Fruit fly (Drosophila melanogaster) whole organism, embryonic: Measurements from ENCODE around the gene stv.

Experiments
- ATbp ChIP-seq: fragments of 200-800 bp; sonication (Bioruptor generic); optimal IDR thresholded peaks from 2 replicates; lab custom pipeline; 2017; ENCODE audit warnings: missing biosample characterization, mild to moderate bottlenecking, missing genetic modification characterization, missing genetic modification reagents
- CG11456 ChIP-seq: fragments of 200-800 bp; sonication (Bioruptor generic); IDR thresholded peaks from 3 replicates; pipeline ENCODE4 v1.3.6; 2022; ENCODE audit warnings: missing biosample characterization, missing genetic modification characterization
- CG12155 ChIP-seq: fragments of 200-800 bp; sonication (Bioruptor generic); optimal IDR thresholded peaks from 3 replicates; lab custom pipeline; 2016; ENCODE audit warnings: missing biosample characterization, missing genetic modification characterization
- CG12236 ChIP-seq: fragments of 200-800 bp; sonication (Bioruptor generic); optimal IDR thresholded peaks from 2 replicates; lab custom pipeline; 2016; ENCODE audit warnings: missing biosample characterization, missing genetic modification characterization
- CG13424 ChIP-seq: fragments of 200-800 bp; sonication (Bioruptor generic); optimal IDR thresholded peaks from 2 replicates; lab custom pipeline; 2019; ENCODE audit warnings: missing biosample characterization, mild to moderate bottlenecking, missing genetic modification characterization, moderate library complexity
- CG14965 ChIP-seq: fragments of 200-800 bp; sonication (Bioruptor generic); optimal IDR thresholded peaks from 2 replicates; lab custom pipeline; 2016; ENCODE audit warnings: missing biosample characterization, missing genetic modification characterization, borderline replicate concordance
- CG16815 ChIP-seq: fragments of 200-800 bp; sonication (Bioruptor generic); optimal IDR thresholded peaks from 3 replicates; lab custom pipeline; 2017; ENCODE audit warnings: missing biosample characterization, mild to moderate bottlenecking, missing genetic modification characterization
- CG17359 ChIP-seq: fragments of 200-800 bp; sonication (Bioruptor generic); optimal IDR thresholded peaks from 3 replicates; lab custom pipeline; 2018; ENCODE audit warnings: missing biosample characterization, mild to moderate bottlenecking, missing genetic modification characterization, moderate library complexity
- CG17802 ChIP-seq: fragments of 200-800 bp; sonication (Bioruptor generic); optimal IDR thresholded peaks from 2 replicates; lab custom pipeline; 2018; ENCODE audit warnings: missing biosample characterization, mild to moderate bottlenecking, missing genetic modification characterization, moderate library complexity
- CG1832 ChIP-seq: fragments of 200-800 bp; sonication (Bioruptor generic); optimal IDR thresholded peaks from 2 replicates; lab custom pipeline; 2017; ENCODE audit warnings: missing biosample characterization, mild to moderate bottlenecking, missing genetic modification characterization, inconsistent platforms
- CG2116 ChIP-seq: fragments of 200-800 bp; sonication (Bioruptor generic); optimal IDR thresholded peaks from 3 replicates; lab custom pipeline; 2018; ENCODE audit warnings: missing biosample characterization, mild to moderate bottlenecking, missing genetic modification characterization
- CG32772 ChIP-seq: fragments of 200-800 bp; sonication (Bioruptor generic); IDR thresholded peaks from 2 replicates; pipeline ENCODE4 v1.3.6; 2022; ENCODE audit warnings: missing biosample characterization, missing genetic modification characterization
- CG34224 ChIP-seq: fragments of 200-800 bp; sonication (Bioruptor generic); IDR thresholded peaks from 3 replicates; pipeline ENCODE4 v1.3.6; 2022; ENCODE audit warnings: missing biosample characterization, missing genetic modification characterization; ENCODE audit not compliant: partially characterized antibody
- CG4707 ChIP-seq: fragments of 200-800 bp; sonication (Bioruptor generic); optimal IDR thresholded peaks from 2 replicates; lab custom pipeline; 2018; ENCODE audit warnings: missing biosample characterization, mild to moderate bottlenecking, missing genetic modification characterization, moderate library complexity
- CG6175 ChIP-seq: fragments of 200-800 bp; sonication (Bioruptor generic); IDR thresholded peaks from 3 replicates; pipeline ENCODE4 v1.3.6; 2022; ENCODE audit warnings: missing biosample characterization, missing genetic modification characterization
- CHES-1-like ChIP-seq: fragments of 200-800 bp; sonication (Bioruptor generic); optimal IDR thresholded peaks from 2 replicates; lab custom pipeline; 2016; ENCODE audit warnings: missing biosample characterization, missing genetic modification characterization
- Dref ChIP-seq: fragments of 200-800 bp; sonication (Bioruptor generic); IDR thresholded peaks from 2 replicates; pipeline ENCODE4 v1.3.6; 2022; ENCODE audit warnings: missing biosample characterization, missing genetic modification characterization
- E2f2 ChIP-seq: fragments of 200-800 bp; sonication (Bioruptor generic); IDR thresholded peaks from 2 replicates; pipeline ENCODE4 v1.3.6; 2022; ENCODE audit warnings: missing biosample characterization, missing genetic modification characterization
- Fer3 ChIP-seq: fragments of 200-800 bp; sonication (Bioruptor generic); optimal IDR thresholded peaks from 2 replicates; lab custom pipeline; 2018; ENCODE audit warnings: missing biosample characterization, mild to moderate bottlenecking, missing genetic modification characterization, moderate library complexity
- Gsc ChIP-seq: fragments of 200-800 bp; sonication (Bioruptor generic); IDR thresholded peaks from 2 replicates; pipeline ENCODE4 v1.3.6; 2022; ENCODE audit warnings: missing biosample characterization, missing genetic modification characterization
- Hr39 ChIP-seq: fragments of >200 bp; optimal IDR thresholded peaks from 2 replicates; lab custom pipeline; 2017
- Jarid2 ChIP-seq: fragments of 200-800 bp; sonication (Bioruptor generic); optimal IDR thresholded peaks from 3 replicates; lab custom pipeline; 2017; ENCODE audit warnings: mild to moderate bottlenecking, missing biosample characterization, missing genetic modification reagents, missing genetic modification characterization
- Myb ChIP-seq: fragments of 200-800 bp; sonication (Bioruptor generic); optimal IDR thresholded peaks from 2 replicates; lab custom pipeline; 2016; ENCODE audit warnings: missing biosample characterization, missing genetic modification characterization
- Nf-YA ChIP-seq: fragments of 200-800 bp; sonication (Bioruptor generic); IDR thresholded peaks from 2 replicates; pipeline ENCODE4 v1.3.6; 2022; ENCODE audit warnings: missing biosample characterization, missing genetic modification characterization
- Nf-YC ChIP-seq: fragments of 200-800 bp; optimal IDR thresholded peaks from 3 replicates; lab custom pipeline; 2019; ENCODE audit warnings: missing biosample characterization, mild to moderate bottlenecking, missing genetic modification characterization, moderate library complexity
- NfI ChIP-seq: fragments of 200-800 bp; sonication (Bioruptor generic); optimal IDR thresholded peaks from 3 replicates; lab custom pipeline; 2018; ENCODE audit warnings: missing biosample characterization, mild to moderate bottlenecking, missing genetic modification characterization, moderate library complexity
- Oaz ChIP-seq: fragments of 200-800 bp; sonication (Bioruptor generic); IDR thresholded peaks from 2 replicates; pipeline ENCODE4 v1.3.6; 2022; ENCODE audit warnings: missing biosample characterization, missing genetic modification characterization
- Poxn ChIP-seq: fragments of 200-800 bp; sonication (Bioruptor generic); IDR thresholded peaks from 2 replicates; pipeline ENCODE4 v1.3.6; 2022; ENCODE audit warnings: missing biosample characterization, missing genetic modification characterization
- Xrp1 ChIP-seq: fragments of 200-800 bp; sonication (Bioruptor generic); IDR thresholded peaks from 2 replicates; pipeline ENCODE4 v1.3.6; 2022; ENCODE audit warnings: missing biosample characterization, missing genetic modification characterization
- ab ChIP-seq: fragments of 200-800 bp; sonication (Bioruptor generic); optimal IDR thresholded peaks from 2 replicates; lab custom pipeline; 2016; ENCODE audit warnings: missing biosample characterization, missing genetic modification characterization
- abd-A ChIP-seq: fragments of 200-800 bp; sonication (Bioruptor generic); optimal IDR thresholded peaks from 3 replicates; lab custom pipeline; 2019; ENCODE audit warnings: missing biosample characterization, mild to moderate bottlenecking, missing genetic modification characterization, moderate library complexity
- aop ChIP-seq: fragments of 200-800 bp; sonication (Bioruptor generic); IDR thresholded peaks from 2 replicates; pipeline ENCODE4 v1.3.6; 2022; ENCODE audit warnings: missing biosample characterization, missing genetic modification characterization
- bcd ChIP-seq: fragments of 200-800 bp; sonication (Bioruptor generic); optimal IDR thresholded peaks from 2 replicates; lab custom pipeline; 2017; ENCODE audit warnings: missing biosample characterization, mild to moderate bottlenecking, missing genetic modification characterization
- bowl ChIP-seq: fragments of 200-800 bp; sonication (Bioruptor generic); IDR thresholded peaks from 2 replicates; pipeline ENCODE4 v1.3.6; 2022; ENCODE audit warnings: missing biosample characterization, missing genetic modification characterization
- emc ChIP-seq: fragments of 200-800 bp; sonication (Bioruptor generic); optimal IDR thresholded peaks from 2 replicates; lab custom pipeline; 2016; ENCODE audit warnings: missing biosample characterization, missing genetic modification characterization
- ems ChIP-seq: fragments of 200-800 bp; sonication (Bioruptor generic); optimal IDR thresholded peaks from 3 replicates; lab custom pipeline; 2016; ENCODE audit warnings: missing biosample characterization, missing genetic modification characterization
- en ChIP-seq: fragments of 200-800 bp; sonication (Bioruptor generic); optimal IDR thresholded peaks from 2 replicates; lab custom pipeline; 2016; ENCODE audit warnings: missing biosample characterization, missing genetic modification characterization
- eve ChIP-seq, 2 experiments: fragments of >200 bp; optimal IDR thresholded peaks; 2 replicates each; lab custom pipeline; 2017; ENCODE audit warnings: missing biosample characterization in 2 of 2, missing genetic modification characterization in 2 of 2
- fd3F ChIP-seq: fragments of 200-800 bp; sonication (Bioruptor generic); optimal IDR thresholded peaks from 2 replicates; lab custom pipeline; 2018; ENCODE audit warnings: missing biosample characterization, mild to moderate bottlenecking, missing genetic modification characterization, moderate library complexity
- fd96Cb ChIP-seq: fragments of 200-800 bp; sonication (Bioruptor generic); optimal IDR thresholded peaks from 2 replicates; lab custom pipeline; 2018; ENCODE audit warnings: missing biosample characterization, mild to moderate bottlenecking, missing genetic modification characterization, moderate library complexity
- fru ChIP-seq: fragments of >200 bp; optimal IDR thresholded peaks from 2 replicates; lab custom pipeline; 2017
- gce ChIP-seq: fragments of 200-800 bp; sonication (Bioruptor generic); IDR thresholded peaks from 3 replicates; pipeline ENCODE4 v1.3.6; 2022; ENCODE audit warnings: missing biosample characterization, missing genetic modification characterization
- inv ChIP-seq: fragments of 200-800 bp; sonication (Bioruptor generic); IDR thresholded peaks from 2 replicates; pipeline ENCODE4 v1.3.6; 2022; ENCODE audit warnings: missing biosample characterization, missing genetic modification characterization; ENCODE audit not compliant: partially characterized antibody
- klu ChIP-seq: fragments of 200-800 bp; sonication (Bioruptor generic); IDR thresholded peaks from 2 replicates; pipeline ENCODE4 v1.3.6; 2022; ENCODE audit warnings: missing biosample characterization, missing genetic modification characterization
- nerfin-2 ChIP-seq: fragments of 200-800 bp; sonication (Bioruptor generic); IDR thresholded peaks from 2 replicates; pipeline ENCODE4 v1.3.6; 2022; ENCODE audit warnings: missing biosample characterization, missing genetic modification characterization; ENCODE audit not compliant: partially characterized antibody
- nmo ChIP-seq: fragments of 200-800 bp; sonication (Bioruptor generic); optimal IDR thresholded peaks from 2 replicates; lab custom pipeline; 2018; ENCODE audit warnings: missing biosample characterization, mild to moderate bottlenecking, missing genetic modification characterization, moderate library complexity
- peb ChIP-seq: fragments of 200-800 bp; sonication (Bioruptor generic); IDR thresholded peaks from 2 replicates; pipeline ENCODE4 v1.3.6; 2022; ENCODE audit warnings: missing biosample characterization, missing genetic modification characterization
- scrt ChIP-seq: fragments of 200-800 bp; sonication (Bioruptor generic); optimal IDR thresholded peaks from 2 replicates; lab custom pipeline; 2018; ENCODE audit warnings: missing biosample characterization, mild to moderate bottlenecking, missing genetic modification characterization, moderate library complexity
- stwl ChIP-seq: fragments of 200-800 bp; sonication (Bioruptor generic); optimal IDR thresholded peaks from 3 replicates; lab custom pipeline; 2018; ENCODE audit warnings: missing biosample characterization, mild to moderate bottlenecking, missing genetic modification characterization, moderate library complexity
- tin ChIP-seq: fragments of 200-800 bp; sonication (Bioruptor generic); optimal IDR thresholded peaks from 3 replicates; lab custom pipeline; 2016; ENCODE audit warnings: missing biosample characterization, missing genetic modification characterization
- tio ChIP-seq: fragments of 200-800 bp; sonication (Bioruptor generic); optimal IDR thresholded peaks from 2 replicates; lab custom pipeline; 2017; ENCODE audit warnings: missing biosample characterization, missing genetic modification characterization, inconsistent platforms
- tx ChIP-seq: fragments of 200-800 bp; sonication (Bioruptor generic); optimal IDR thresholded peaks from 2 replicates; lab custom pipeline; 2016; ENCODE audit warnings: missing biosample characterization, missing genetic modification characterization
- vnd ChIP-seq: fragments of 200-800 bp; sonication (Bioruptor generic); IDR thresholded peaks from 3 replicates; pipeline ENCODE4 v1.3.6; 2022; ENCODE audit warnings: missing biosample characterization, missing genetic modification characterization; ENCODE audit not compliant: partially characterized antibody

The stv gene

DNA sequence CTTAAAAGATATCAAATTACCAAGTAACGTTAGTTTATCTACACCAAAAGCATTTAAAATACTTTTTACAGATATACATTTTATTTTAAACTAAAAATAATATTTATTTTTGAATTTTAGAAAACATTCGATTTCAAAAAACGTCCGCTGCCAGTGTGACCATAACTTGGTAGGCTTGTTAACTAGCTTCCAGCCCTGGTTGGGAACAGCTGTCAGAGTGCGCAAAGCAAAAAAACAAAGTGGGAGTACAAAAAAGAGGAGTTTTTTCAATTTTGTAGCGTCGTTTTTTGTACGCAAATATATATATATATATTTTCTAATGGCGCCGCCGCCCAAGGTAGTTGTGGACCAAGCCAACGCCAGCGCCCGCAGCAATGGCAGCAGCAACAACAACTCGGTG is 34.9 kb upstream of the stv start, which contains the start of gene cmb (continued):
- TF ChIP-seq CG12155 (GFP tag; lab: Kevin White, UChicago) (no peak), fd3F (GFP tag; lab: Kevin White, UChicago) (no peak), Fer3 (tag; lab: Kevin White, UChicago) (no peak), nerfin-2 (no peak), CG34224 (GFP tag; lab: Robert Waterston, UW) (no peak), vnd (no peak), stwl (peak; percentile 89), scrt (GFP tag; lab: Kevin White, UChicago) (no peak), gce (no peak), ATbp (GFP tag; lab: Kevin White, UChicago) (no peak), fru (lab: Kevin White, UChicago) (no peak), NfI (GFP tag; lab: Kevin White, UChicago) (no peak), CG2116 (GFP tag; lab: Kevin White, UChicago) (peak; percentile 18), Gsc (GFP tag; lab: Robert Waterston, UW) (no peak), E2f2 (peak; percentile 83), bcd (no peak), inv (GFP tag; lab: Robert Waterston, UW) (no peak), en (GFP tag; lab: Kevin White, UChicago) (no peak), fd96Cb (tag; lab: Kevin White, UChicago) (no peak), aop (no peak), Nf-YC (tag; lab: Kevin White, UChicago) (no peak), CG13424 (tag; lab: Kevin White, UChicago) (no peak), CG14965 (GFP tag; lab: Kevin White, UChicago) (no peak), CG17802 (tag; lab: Kevin White, UChicago) (no peak), eve (GFP tag; optimal IDR thresholded peaks at IDR 0.05; lab: Kevin White, UChicago) (no peak), Hr39 (lab: Kevin White, UChicago) (no peak), Nf-YA (GFP tag; lab: Robert Waterston, UW) (no peak), bowl (GFP tag; lab: Robert Waterston, UW) (no peak), ab (GFP tag; lab: Kevin White, UChicago) (no peak), Myb (GFP tag; lab: Kevin White, UChicago) (peak; percentile 35), CG17359 (tag; lab: Kevin White, UChicago) (no peak), emc (GFP tag; lab: Kevin White, UChicago) (no peak), Dref (GFP tag; lab: Robert Waterston, UW) (0 out of 2 replicates have a peak, but pooled peaks have one; percentile 22), CG11456 (GFP tag; lab: Robert Waterston, UW) (no peak), Xrp1 (no peak), klu (GFP tag; lab: Robert Waterston, UW) (no peak), CG32772 (GFP tag; lab: Robert Waterston, UW) (no peak), Poxn (GFP tag; lab: Robert Waterston, UW) (no peak), CHES-1-like (GFP tag; lab: Kevin White, UChicago) (no peak), Oaz (GFP tag; lab: Robert Waterston, UW) (no peak), abd-A (tag; lab: Kevin White, UChicago) (no peak), peb (GFP tag; lab: Robert Waterston, UW) (no peak), CG6175 (GFP tag; lab: Robert Waterston, UW) (no peak), tx (GFP tag; lab: Kevin White, UChicago) (no peak), CG4707 (no peak), CG12236 (no peak), CG16815 (GFP tag; lab: Kevin White, UChicago) (no peak), ems (GFP tag; lab: Kevin White, UChicago) (no peak), CG1832 (GFP tag; lab: Kevin White, UChicago) (no peak), nmo (GFP tag; lab: Kevin White, UChicago) (peak; percentile 8), Jarid2 (GFP tag; lab: Kevin White, UChicago) (no peak), tin (GFP tag; lab: Kevin White, UChicago) (no peak), tio (GFP tag; lab: Kevin White, UChicago) (no peak)
